Fruit fly (Drosophila melanogaster) Kc167 (cell line): Measurements from ENCODE around the gene Oscillin.

Experiments used
- Myc ChIP-seq: fragments of >200 bp; optimal IDR thresholded peaks from 2 replicates; lab custom pipeline; 2017; ENCODE audit warnings: missing external identifiers
- Sin3A ChIP-seq: fragments of >200 bp; optimal IDR thresholded peaks from 2 replicates; lab custom pipeline; 2018; ENCODE audit warnings: missing external identifiers
- h ChIP-seq: fragments of >200 bp; optimal IDR thresholded peaks from 3 replicates; lab custom pipeline; 2018; ENCODE audit warnings: missing external identifiers
- insv ChIP-seq: fragments of >200 bp; optimal IDR thresholded peaks from 3 replicates; lab custom pipeline; 2018; ENCODE audit warnings: missing external identifiers
- psq ChIP-seq: fragments of >200 bp; optimal IDR thresholded peaks from 2 replicates; lab custom pipeline; 2017; ENCODE audit warnings: missing external identifiers
- ttk ChIP-seq: sonication (Bioruptor generic); optimal IDR thresholded peaks from 2 replicates; lab custom pipeline; 2017; ENCODE audit warnings: missing external identifiers

Oscillin gene

dm6 chr2L:5546518-5547287 is at the start of gene Oscillin:
Gene Oscillin, plus strand, starts transcription at chr2L:5547086.
- TF ChIP-seq Myc (lab: Kevin White, UChicago) (no peak), Sin3A (lab: Kevin White, UChicago) (no peak), ttk (lab: Kevin White, UChicago) (no peak), psq (lab: Kevin White, UChicago) (no peak), h (lab: Kevin White, UChicago) (no peak), insv (no peak)

dm6 chr2L:5499458-5499857 is 47.4 kb upstream of the Oscillin start:
- TF ChIP-seq psq (lab: Kevin White, UChicago) = no peak
- no peak for TF ChIP-seq Sin3A (lab: Kevin White, UChicago)
- TF ChIP-seq ttk (lab: Kevin White, UChicago) = no peak
- TF ChIP-seq Myc (lab: Kevin White, UChicago) = no peak
- no peak for TF ChIP-seq h (lab: Kevin White, UChicago)

- TF ChIP-seq insv (no peak), ttk (lab: Kevin White, UChicago) (no peak), Sin3A (lab: Kevin White, UChicago) (no peak), psq (lab: Kevin White, UChicago) (no peak), Myc (lab: Kevin White, UChicago) (no peak), h (lab: Kevin White, UChicago) (no peak)
Observed at dm6 chr2L:5501335-5501734, 45.6 kb upstream of the Oscillin start.

dm6 chr2L:5502868-5503267 is 44.0 kb upstream of the Oscillin start:
- TF ChIP-seq insv (no peak), ttk (lab: Kevin White, UChicago) (no peak), Sin3A (lab: Kevin White, UChicago) (no peak), Myc (lab: Kevin White, UChicago) (no peak), h (lab: Kevin White, UChicago) (no peak), psq (lab: Kevin White, UChicago) (no peak)

dm6 chr2L:5505130-5505529 is 41.8 kb upstream of the Oscillin start:
- TF ChIP-seq psq (lab: Kevin White, UChicago) (no peak), Myc (lab: Kevin White, UChicago) (no peak), h (lab: Kevin White, UChicago) (no peak), insv (no peak)

dm6 chr2L:5507082-5507481 is 39.8 kb upstream of the Oscillin start:
- TF ChIP-seq ttk (lab: Kevin White, UChicago) (no peak), Myc (lab: Kevin White, UChicago) (no peak), psq (lab: Kevin White, UChicago) (no peak), Sin3A (lab: Kevin White, UChicago) (no peak), insv (no peak), h (lab: Kevin White, UChicago) (no peak)

dm6 chr2L:5507823-5508438 is 39.0 kb upstream of the Oscillin start:
- TF ChIP-seq Myc (lab: Kevin White, UChicago) = no peak
- TF ChIP-seq psq (lab: Kevin White, UChicago) = no peak
- no peak for TF ChIP-seq Sin3A (lab: Kevin White, UChicago)
- TF ChIP-seq insv = no peak
- no peak for TF ChIP-seq h (lab: Kevin White, UChicago)
- TF ChIP-seq ttk (lab: Kevin White, UChicago) = no peak

- TF ChIP-seq h (lab: Kevin White, UChicago) = no peak
- no peak for TF ChIP-seq Sin3A (lab: Kevin White, UChicago)
- TF ChIP-seq insv = no peak
- TF ChIP-seq psq (lab: Kevin White, UChicago) = no peak
- TF ChIP-seq ttk (lab: Kevin White, UChicago) = no peak
- no peak for TF ChIP-seq Myc (lab: Kevin White, UChicago)
Observed at dm6 chr2L:5514946-5515345, 31.9 kb upstream of the Oscillin start.

- TF ChIP-seq h (lab: Kevin White, UChicago) = no peak
- no peak for TF ChIP-seq insv
- no peak for TF ChIP-seq ttk (lab: Kevin White, UChicago)
- TF ChIP-seq psq (lab: Kevin White, UChicago) = no peak
- TF ChIP-seq Myc (lab: Kevin White, UChicago) = no peak
Observed at dm6 chr2L:5517393-5517792, 29.5 kb upstream of the Oscillin start, which contains the start of gene CG14020. Gene CG14020, plus strand, starts transcription at chr2L:5517737.

- TF ChIP-seq psq (lab: Kevin White, UChicago) (no peak), Sin3A (lab: Kevin White, UChicago) (no peak), ttk (lab: Kevin White, UChicago) (no peak), Myc (lab: Kevin White, UChicago) (no peak), insv (no peak), h (lab: Kevin White, UChicago) (no peak)
Observed at dm6 chr2L:5519846-5520384, 27.0 kb upstream of the Oscillin start, which contains the start of the genes CG7382 and cl. Gene CG7382, minus strand, starts transcription at chr2L:5519896. Gene cl, plus strand, starts transcription at chr2L:5520135.

dm6 chr2L:5520757-5521156 is 26.1 kb upstream of the Oscillin start:
- TF ChIP-seq Sin3A (lab: Kevin White, UChicago) (no peak), h (lab: Kevin White, UChicago) (no peak), Myc (lab: Kevin White, UChicago) (no peak), psq (lab: Kevin White, UChicago) (no peak)
